Worm (Caenorhabditis elegans): ENCODE measurements around the gene mob-2.
A peak's percentile ranks its signal among the peaks of the same experiment; 100 is the strongest.

mob-2 gene

ce11 chrX:13104966-13105365, 64.9 kb downstream of the mob-2 start, which contains the start of gene F17H10.1 (continued):
- TF ChIP-seq dmd-4 (tag; optimal IDR thresholded peaks at IDR 0.05; ENCODE audit: borderline replicate concordance) (no peak), ceh-45 (GFP tag; IDR thresholded peaks at IDR 0.05) (no peak), ceh-31 (tag; optimal IDR thresholded peaks at IDR 0.05) (peak; percentile 76), ceh-22 (tag; optimal IDR thresholded peaks at IDR 0.05) (no peak), eyg-1 (tag; optimal IDR thresholded peaks at IDR 0.05) (no peak), ceh-30 (tag; optimal IDR thresholded peaks at IDR 0.05) (no peak), sox-4 (tag; optimal IDR thresholded peaks at IDR 0.05) (no peak), fax-1 (tag; optimal IDR thresholded peaks at IDR 0.05) (no peak), fkh-10 (GFP tag; optimal IDR thresholded peaks at IDR 0.05) (no peak), pros-1 (tag; optimal IDR thresholded peaks at IDR 0.05) (no peak), npax-4 (tag; optimal IDR thresholded peaks at IDR 0.05) (no peak), elt-4 (tag; optimal IDR thresholded peaks at IDR 0.05) (no peak), hlh-15 (tag; optimal IDR thresholded peaks at IDR 0.05) (no peak), ztf-16 (tag; optimal IDR thresholded peaks at IDR 0.05) (no peak), sox-2 (GFP tag; IDR thresholded peaks at IDR 0.05) (no peak), ceh-9 (tag; optimal IDR thresholded peaks at IDR 0.05) (no peak), pha-4 (tag; optimal IDR thresholded peaks at IDR 0.05) (no peak), nhr-11 (tag; optimal IDR thresholded peaks at IDR 0.05) (no peak), pqm-1 (tag; optimal IDR thresholded peaks at IDR 0.05) (peak; percentile 53), pax-1 (tag; optimal IDR thresholded peaks at IDR 0.05) (no peak), unc-86 (tag; optimal IDR thresholded peaks at IDR 0.05) (no peak), K09A11.1 (tag; optimal IDR thresholded peaks at IDR 0.05; ENCODE audit: insufficient read depth) (no peak), ceh-24 (tag; optimal IDR thresholded peaks at IDR 0.05) (no peak), hlh-6 (tag; optimal IDR thresholded peaks at IDR 0.05) (no peak), Y22D7AL.16 (tag; optimal IDR thresholded peaks at IDR 0.05) (no peak), odd-2 (tag; optimal IDR thresholded peaks at IDR 0.05) (no peak), C38D4.7 (GFP tag; optimal IDR thresholded peaks at IDR 0.05) (no peak), K02D7.2 (tag; optimal IDR thresholded peaks at IDR 0.05) (no peak), ceh-6 (GFP tag; optimal IDR thresholded peaks at IDR 0.05) (no peak), pha-2 (tag; optimal IDR thresholded peaks at IDR 0.05) (no peak), ceh-48 (tag; optimal IDR thresholded peaks at IDR 0.05) (no peak), C08G9.2 (tag; optimal IDR thresholded peaks at IDR 0.05) (peak; percentile 53), tbx-7 (tag; optimal IDR thresholded peaks at IDR 0.05) (peak; percentile 29), F13H6.1 (tag; optimal IDR thresholded peaks at IDR 0.05) (no peak), tbx-2 (tag; optimal IDR thresholded peaks at IDR 0.05) (peak; percentile 61)

ce11 chrX:13102838-13103237, 67.0 kb downstream of the mob-2 start:
- TF ChIP-seq ceh-18 (tag; optimal IDR thresholded peaks at IDR 0.05) (no peak), ama-1 (optimal IDR thresholded peaks at IDR 0.05) (no peak), odd-2 (tag; optimal IDR thresholded peaks at IDR 0.05) (no peak), unc-55 (GFP tag; optimal IDR thresholded peaks at IDR 0.05) (no peak), pax-1 (tag; optimal IDR thresholded peaks at IDR 0.05) (no peak), ets-4 (tag; optimal IDR thresholded peaks at IDR 0.05) (no peak), ceh-9 (tag; optimal IDR thresholded peaks at IDR 0.05) (no peak), hlh-13 (GFP tag; optimal IDR thresholded peaks at IDR 0.05) (no peak), mec-3 (tag; optimal IDR thresholded peaks at IDR 0.05; ENCODE audit: borderline replicate concordance) (no peak), ztf-16 (tag; optimal IDR thresholded peaks at IDR 0.05) (no peak), Y22D7AL.16 (tag; optimal IDR thresholded peaks at IDR 0.05) (no peak), fkh-6 (tag; optimal IDR thresholded peaks at IDR 0.05) (no peak), hlh-6 (tag; optimal IDR thresholded peaks at IDR 0.05) (no peak), rnt-1 (tag; optimal IDR thresholded peaks at IDR 0.05) (no peak)
